Worm (Caenorhabditis elegans) whole organism, L4 larva: ENCODE measurements around the gene F54A3.5.
"Not testable (repeated sequence)": the region's sequence is repeated elsewhere in the genome, so short reads cannot be mapped to it uniquely, and the experiment has no call there.

Experiments used
- ama-1 ChIP-seq: fragments of 150-350 bp; optimal IDR thresholded peaks from 2 replicates; lab custom pipeline; 2014; ENCODE audit warnings: inconsistent platforms, mixed read lengths
- egl-27 ChIP-seq: sonication (generic microtip); optimal IDR thresholded peaks from 3 replicates; lab custom pipeline; 2017; ENCODE audit warnings: missing biosample characterization, missing genetic modification reagents, missing genetic modification characterization
- hmg-1.1 ChIP-seq: fragments of 200-800 bp; sonication (Bioruptor generic); IDR thresholded peaks from 2 replicates; pipeline ENCODE4 v1.3.6; 2022; ENCODE audit warnings: missing genetic modification reagents, missing genetic modification characterization, missing compliant biosample characterization
- lin-38 ChIP-seq: fragments of 200-800 bp; sonication (Bioruptor generic); IDR thresholded peaks from 2 replicates; pipeline ENCODE4 v1.3.6; 2022; ENCODE audit warnings: missing genetic modification reagents, missing genetic modification characterization, missing compliant biosample characterization
- nhr-25 ChIP-seq: sonication (generic microtip); optimal IDR thresholded peaks from 2 replicates; lab custom pipeline; 2017; ENCODE audit warnings: missing genetic modification characterization, mild to moderate bottlenecking, missing compliant biosample characterization, antibody characterized with exemption, moderate library complexity, borderline replicate concordance; ENCODE audit not compliant: insufficient read depth
- pqm-1 ChIP-seq: sonication (generic microtip); optimal IDR thresholded peaks from 2 replicates; lab custom pipeline; 2017; ENCODE audit warnings: missing biosample characterization, missing genetic modification characterization
- zfp-2 ChIP-seq: sonication (generic microtip); optimal IDR thresholded peaks from 2 replicates; lab custom pipeline; 2016; ENCODE audit warnings: mild to moderate bottlenecking, missing genetic modification characterization, missing compliant biosample characterization
- zip-2 ChIP-seq: fragments of 150-350 bp; optimal IDR thresholded peaks from 2 replicates; lab custom pipeline; 2014; ENCODE audit warnings: missing biosample characterization, missing genetic modification characterization
- ztf-11 ChIP-seq: fragments of 150-350 bp; optimal IDR thresholded peaks from 2 replicates; lab custom pipeline; 2014; ENCODE audit warnings: missing biosample characterization, missing genetic modification characterization

ce11 chrII:2232429-2232828 is 6.9 kb upstream of the F54A3.5 start, which contains the start of gene F54A3.6:
- 0 out of 2 replicates have a peak, but pooled peaks have one; percentile 32 for TF ChIP-seq hmg-1.1 (GFP tag; lab: Robert Waterston, UW)
- not testable (repeated sequence) for TF ChIP-seq pqm-1; zfp-2 (tag; lab: Kevin White, UChicago); zip-2 (tag; lab: Kevin White, UChicago); nhr-25 (tag; lab: Kevin White, UChicago); egl-27 (tag; lab: Kevin White, UChicago); ama-1 (lab: Kevin White, UChicago); ztf-11 (tag; lab: Kevin White, UChicago)
- 0 out of 2 replicates have a peak, but pooled peaks have one; percentile 12 for TF ChIP-seq lin-38
